Fruit fly (Drosophila melanogaster) whole organism, embryonic: ENCODE data around the gene CG1986.
A peak's percentile ranks its signal among the peaks of the same experiment; 100 is the strongest.

Experiments used
- Abd-B ChIP-seq: fragments of 200-800 bp; sonication (Bioruptor generic); optimal IDR thresholded peaks from 2 replicates; lab custom pipeline; 2018; ENCODE audit warnings: missing biosample characterization, mild to moderate bottlenecking, missing genetic modification characterization, moderate library complexity
- Ada2b ChIP-seq: fragments of 200-800 bp; sonication (Bioruptor generic); IDR thresholded peaks from 2 replicates; pipeline ENCODE4 v1.3.6; 2022; ENCODE audit warnings: missing biosample characterization, missing genetic modification characterization
- CG10565 ChIP-seq: fragments of 200-800 bp; sonication (Bioruptor generic); optimal IDR thresholded peaks from 3 replicates; lab custom pipeline; 2016; ENCODE audit warnings: missing biosample characterization, mild to moderate bottlenecking, missing genetic modification characterization
- CG11093 ChIP-seq: fragments of 200-800 bp; sonication (Bioruptor generic); IDR thresholded peaks from 3 replicates; pipeline ENCODE4 v1.3.6; 2022; ENCODE audit warnings: missing biosample characterization, missing genetic modification characterization
- CG15011 ChIP-seq: fragments of 200-800 bp; sonication (Bioruptor generic); optimal IDR thresholded peaks from 3 replicates; lab custom pipeline; 2018; ENCODE audit warnings: missing biosample characterization, mild to moderate bottlenecking, missing genetic modification characterization
- CG16863 ChIP-seq: fragments of 200-800 bp; sonication (Bioruptor generic); optimal IDR thresholded peaks from 3 replicates; lab custom pipeline; 2016; ENCODE audit warnings: missing biosample characterization, missing genetic modification characterization
- CG17186 ChIP-seq: fragments of 200-800 bp; sonication (Bioruptor generic); optimal IDR thresholded peaks from 3 replicates; lab custom pipeline; 2017; ENCODE audit warnings: missing biosample characterization, missing genetic modification reagents, missing genetic modification characterization
- CG17829 ChIP-seq: fragments of 200-800 bp; optimal IDR thresholded peaks from 2 replicates; lab custom pipeline; 2019; ENCODE audit warnings: missing biosample characterization, mild to moderate bottlenecking, missing genetic modification characterization, moderate library complexity
- CG2120 ChIP-seq: fragments of 200-800 bp; sonication (Bioruptor generic); optimal IDR thresholded peaks from 3 replicates; lab custom pipeline; 2016; ENCODE audit warnings: missing biosample characterization, missing genetic modification characterization
- CG2889 ChIP-seq: fragments of 200-800 bp; sonication (Bioruptor generic); IDR thresholded peaks from 3 replicates; pipeline ENCODE4 v1.3.6; 2022; ENCODE audit warnings: missing biosample characterization, missing genetic modification characterization
- CG34422 ChIP-seq: fragments of 200-800 bp; sonication (Bioruptor generic); IDR thresholded peaks from 3 replicates; pipeline ENCODE4 v1.3.6; 2022; ENCODE audit warnings: missing biosample characterization, missing genetic modification characterization
- CG4730 ChIP-seq: fragments of 200-800 bp; sonication (Bioruptor generic); IDR thresholded peaks from 2 replicates; pipeline ENCODE4 v1.3.6; 2022; ENCODE audit warnings: missing biosample characterization, missing genetic modification characterization
- CG6654 ChIP-seq: fragments of 200-800 bp; sonication (Bioruptor generic); optimal IDR thresholded peaks from 2 replicates; lab custom pipeline; 2017; ENCODE audit warnings: missing biosample characterization, mild to moderate bottlenecking, missing genetic modification characterization
- CG6683 ChIP-seq: fragments of 200-800 bp; sonication (Bioruptor generic); optimal IDR thresholded peaks from 2 replicates; lab custom pipeline; 2017; ENCODE audit warnings: missing biosample characterization, mild to moderate bottlenecking, missing genetic modification characterization, missing genetic modification reagents
- CG7839 ChIP-seq: fragments of 200-800 bp; sonication (Bioruptor generic); optimal IDR thresholded peaks from 3 replicates; lab custom pipeline; 2018; ENCODE audit warnings: missing biosample characterization, mild to moderate bottlenecking, missing genetic modification characterization, moderate library complexity
- CG7963 ChIP-seq: fragments of 200-800 bp; sonication (Bioruptor generic); IDR thresholded peaks from 3 replicates; pipeline ENCODE4 v1.3.6; 2022; ENCODE audit warnings: missing biosample characterization, missing genetic modification characterization; ENCODE audit not compliant: partially characterized antibody
- CG9932 ChIP-seq: fragments of 200-800 bp; sonication (Bioruptor generic); IDR thresholded peaks from 2 replicates; pipeline ENCODE4 v1.3.6; 2022; ENCODE audit warnings: missing biosample characterization, missing genetic modification characterization
- CHES-1-like ChIP-seq: fragments of 200-800 bp; sonication (Bioruptor generic); optimal IDR thresholded peaks from 2 replicates; lab custom pipeline; 2016; ENCODE audit warnings: missing biosample characterization, missing genetic modification characterization
- D ChIP-seq, 2 experiments: fragments of 200-800 bp in 1 of 2; fragments of >200 bp in 1 of 2; sonication (Bioruptor generic) in 1 of 2; optimal IDR thresholded peaks; 2 replicates in 1 of 2; 3 replicates in 1 of 2; lab custom pipeline; 2017; ENCODE audit warnings: mild to moderate bottlenecking in 1 of 2, missing biosample characterization in 1 of 2, missing genetic modification characterization in 1 of 2, missing genetic modification reagents in 1 of 2
- Dip2 ChIP-seq: fragments of 200-800 bp; sonication (Bioruptor generic); IDR thresholded peaks from 2 replicates; pipeline ENCODE4 v1.3.6; 2022; ENCODE audit warnings: missing biosample characterization, missing genetic modification characterization
- Dip3 ChIP-seq: fragments of 200-800 bp; sonication (Bioruptor generic); optimal IDR thresholded peaks from 3 replicates; lab custom pipeline; 2016; ENCODE audit warnings: missing biosample characterization, missing genetic modification characterization
- Doc2 ChIP-seq: fragments of 200-800 bp; sonication (Bioruptor generic); IDR thresholded peaks from 2 replicates; pipeline ENCODE4 v1.3.6; 2022; ENCODE audit warnings: missing biosample characterization, missing genetic modification characterization
- Doc3 ChIP-seq: fragments of 200-800 bp; sonication (Bioruptor generic); IDR thresholded peaks from 3 replicates; pipeline ENCODE4 v1.3.6; 2022; ENCODE audit warnings: missing biosample characterization, missing genetic modification characterization; ENCODE audit not compliant: partially characterized antibody
- Dp ChIP-seq: fragments of 200-800 bp; sonication (Bioruptor generic); optimal IDR thresholded peaks from 2 replicates; lab custom pipeline; 2018; ENCODE audit warnings: missing biosample characterization, mild to moderate bottlenecking, missing genetic modification characterization, moderate library complexity
- Lpt ChIP-seq: fragments of >200 bp; optimal IDR thresholded peaks from 2 replicates; lab custom pipeline; 2018; ENCODE audit warnings: missing biosample characterization, missing genetic modification characterization
- NK7.1 ChIP-seq: fragments of 200-800 bp; sonication (Bioruptor generic); optimal IDR thresholded peaks from 3 replicates; lab custom pipeline; 2016; ENCODE audit warnings: missing biosample characterization, missing genetic modification characterization
- Pdp1 ChIP-seq, 2 experiments: fragments of 200-800 bp; sonication (Bioruptor generic); optimal IDR thresholded peaks; 3 replicates each; lab custom pipeline; 2016; ENCODE audit warnings: missing biosample characterization in 2 of 2, missing genetic modification characterization in 2 of 2, mild to moderate bottlenecking in 1 of 2, moderate library complexity in 1 of 2
- Rfx ChIP-seq: fragments of 200-800 bp; sonication (Bioruptor generic); IDR thresholded peaks from 2 replicates; pipeline ENCODE4 v1.3.6; 2022; ENCODE audit warnings: missing biosample characterization, missing genetic modification characterization
- btn ChIP-seq: fragments of 200-800 bp; sonication (Bioruptor generic); optimal IDR thresholded peaks from 2 replicates; lab custom pipeline; 2016; ENCODE audit warnings: missing biosample characterization, missing genetic modification characterization
- cwo ChIP-seq: fragments of 200-800 bp; sonication (Bioruptor generic); optimal IDR thresholded peaks from 3 replicates; lab custom pipeline; 2017; ENCODE audit warnings: missing biosample characterization, missing genetic modification characterization, mild to moderate bottlenecking, moderate library complexity, missing genetic modification reagents
- disco-r ChIP-seq: fragments of 200-800 bp; sonication (Bioruptor generic); optimal IDR thresholded peaks from 2 replicates; lab custom pipeline; 2016; ENCODE audit warnings: missing biosample characterization, missing genetic modification characterization
- ftz-f1 ChIP-seq: fragments of 200-800 bp; sonication (Bioruptor generic); optimal IDR thresholded peaks from 2 replicates; lab custom pipeline; 2016; ENCODE audit warnings: missing biosample characterization, missing genetic modification characterization
- gem ChIP-seq: fragments of 200-800 bp; sonication (Bioruptor generic); optimal IDR thresholded peaks from 2 replicates; lab custom pipeline; 2019; ENCODE audit warnings: missing biosample characterization, mild to moderate bottlenecking, missing genetic modification characterization, moderate library complexity
- grau ChIP-seq: fragments of 200-800 bp; optimal IDR thresholded peaks from 3 replicates; lab custom pipeline; 2019; ENCODE audit warnings: missing biosample characterization, mild to moderate bottlenecking, missing genetic modification characterization, moderate library complexity
- gsb ChIP-seq: fragments of 200-800 bp; sonication (Bioruptor generic); IDR thresholded peaks from 2 replicates; pipeline ENCODE4 v1.3.6; 2022; ENCODE audit warnings: missing biosample characterization, missing genetic modification characterization
- gt ChIP-seq: fragments of 200-800 bp; sonication (Bioruptor generic); IDR thresholded peaks from 2 replicates; pipeline ENCODE4 v1.3.6; 2022; ENCODE audit warnings: missing biosample characterization, missing genetic modification characterization
- h ChIP-seq: fragments of >200 bp; optimal IDR thresholded peaks from 2 replicates; lab custom pipeline; 2017
- ind ChIP-seq: fragments of 200-800 bp; sonication (Bioruptor generic); optimal IDR thresholded peaks from 3 replicates; lab custom pipeline; 2016; ENCODE audit warnings: missing biosample characterization, missing genetic modification characterization
- kay ChIP-seq: fragments of 200-800 bp; sonication (Bioruptor generic); optimal IDR thresholded peaks from 2 replicates; lab custom pipeline; 2016; ENCODE audit warnings: missing biosample characterization, missing genetic modification characterization
- lab ChIP-seq: fragments of 200-800 bp; sonication (Bioruptor generic); optimal IDR thresholded peaks from 3 replicates; lab custom pipeline; 2017; ENCODE audit warnings: missing biosample characterization, missing genetic modification characterization, mild to moderate bottlenecking, moderate library complexity, missing genetic modification reagents
- onecut ChIP-seq: fragments of 200-800 bp; sonication (Bioruptor generic); IDR thresholded peaks from 2 replicates; pipeline ENCODE4 v1.3.6; 2022; ENCODE audit warnings: missing biosample characterization, missing genetic modification characterization
- rib ChIP-seq: fragments of 200-800 bp; sonication (Bioruptor generic); IDR thresholded peaks from 2 replicates; pipeline ENCODE4 v1.3.6; 2022; ENCODE audit warnings: missing biosample characterization, missing genetic modification characterization
- schlank ChIP-seq: fragments of 200-800 bp; sonication (Bioruptor generic); optimal IDR thresholded peaks from 2 replicates; lab custom pipeline; 2018; ENCODE audit warnings: missing biosample characterization, mild to moderate bottlenecking, missing genetic modification characterization
- sens ChIP-seq: fragments of 200-800 bp; sonication (Bioruptor generic); peaks from one replicate; lab custom pipeline; 2016; ENCODE audit warnings: missing biosample characterization, missing genetic modification characterization
- shn ChIP-seq: fragments of 200-800 bp; sonication (Bioruptor generic); optimal IDR thresholded peaks from 3 replicates; lab custom pipeline; 2016; ENCODE audit warnings: missing biosample characterization, missing genetic modification characterization
- sr ChIP-seq: fragments of 200-800 bp; sonication (Bioruptor generic); IDR thresholded peaks from 3 replicates; pipeline ENCODE4 v1.3.6; 2022; ENCODE audit warnings: missing biosample characterization, missing genetic modification characterization
- stwl ChIP-seq: fragments of 200-800 bp; sonication (Bioruptor generic); optimal IDR thresholded peaks from 3 replicates; lab custom pipeline; 2018; ENCODE audit warnings: missing biosample characterization, mild to moderate bottlenecking, missing genetic modification characterization, moderate library complexity
- tgo ChIP-seq: fragments of 200-800 bp; sonication (Bioruptor generic); IDR thresholded peaks from 3 replicates; pipeline ENCODE4 v1.3.6; 2022; ENCODE audit warnings: missing biosample characterization, missing genetic modification characterization
- tin ChIP-seq: fragments of 200-800 bp; sonication (Bioruptor generic); optimal IDR thresholded peaks from 3 replicates; lab custom pipeline; 2016; ENCODE audit warnings: missing biosample characterization, missing genetic modification characterization

Gene CG1986

DNA sequence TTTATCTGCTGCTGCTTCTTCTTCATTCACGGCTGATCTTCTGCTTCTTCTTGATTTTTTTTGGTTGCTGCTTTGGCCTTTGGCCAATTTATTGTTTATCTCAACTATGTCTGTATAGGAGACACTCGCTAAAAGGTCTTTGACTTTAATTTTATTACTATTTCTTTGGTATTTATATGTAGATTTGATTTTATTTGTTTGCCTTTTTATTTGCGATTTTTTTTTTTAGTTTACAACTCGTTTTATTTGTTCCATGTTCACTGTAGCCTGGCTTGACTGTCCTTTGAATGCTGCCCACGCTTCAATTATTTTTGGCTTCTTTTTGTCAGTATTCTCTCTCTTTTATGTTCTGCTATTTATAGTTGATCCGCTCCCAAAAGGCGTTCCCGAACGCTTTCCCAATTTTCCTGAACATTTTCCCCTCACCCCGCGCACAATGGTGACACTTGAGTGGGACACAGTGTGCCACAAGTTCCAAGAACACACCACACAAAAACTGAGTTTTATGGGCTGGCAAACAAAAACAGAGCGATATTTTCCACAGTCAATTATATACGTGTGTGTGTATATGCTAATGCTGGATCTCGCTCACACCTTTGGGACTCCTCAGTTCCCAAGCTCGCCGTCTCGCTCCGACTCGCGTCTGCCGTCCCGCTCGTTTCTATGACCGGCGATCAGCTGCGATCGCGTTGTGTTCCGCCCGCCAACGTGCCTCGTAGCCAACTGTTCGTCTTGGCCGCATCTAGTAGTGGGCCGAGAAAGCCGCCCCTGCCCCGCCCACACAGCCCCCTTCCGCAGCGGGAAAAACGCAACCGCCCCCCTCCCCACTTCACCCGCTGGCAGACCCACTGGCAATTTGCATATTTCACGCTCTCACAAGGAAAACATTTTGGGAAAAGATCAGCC lies 34.7 kb downstream of the CG1986 start, which contains the start of gene CG15247 (continued):
- TF ChIP-seq cwo (GFP tag; lab: Kevin White, UChicago), result peak; percentile 41
- TF ChIP-seq CG6654, result peak; percentile 9
- TF ChIP-seq CG16863 (GFP tag; lab: Kevin White, UChicago), result peak; percentile 38
- peak; percentile 77 for TF ChIP-seq tgo (GFP tag; lab: Robert Waterston, UW)
- TF ChIP-seq sens, result peak; percentile 95
- no peak for TF ChIP-seq gt
- TF ChIP-seq kay, result peak; percentile 28
- peak; percentile 73 for TF ChIP-seq onecut
- no peak for TF ChIP-seq ftz-f1 (GFP tag; lab: Kevin White, UChicago)
- TF ChIP-seq Dp (GFP tag; lab: Kevin White, UChicago), result no peak
- TF ChIP-seq D (optimal IDR thresholded peaks at IDR 0.05; lab: Kevin White, UChicago), result no peak
- TF ChIP-seq D (GFP tag; optimal IDR thresholded peaks at IDR 0.05; lab: Kevin White, UChicago), result peak; percentile 48
- no peak for TF ChIP-seq Dip2 (GFP tag; lab: Robert Waterston, UW)
- TF ChIP-seq CG2120 (GFP tag; lab: Kevin White, UChicago), result peak; percentile 82
- peak; percentile 88 for TF ChIP-seq Rfx (GFP tag; lab: Robert Waterston, UW)
- TF ChIP-seq gem (tag; lab: Kevin White, UChicago), result peak; percentile 87
- peak; percentile 37 for TF ChIP-seq NK7.1
- TF ChIP-seq btn (GFP tag; lab: Kevin White, UChicago), result no peak
- TF ChIP-seq CG2889 (GFP tag; lab: Robert Waterston, UW), result peak; percentile 63
- peak; percentile 71 for TF ChIP-seq Dip3 (GFP tag; lab: Kevin White, UChicago)
- TF ChIP-seq Doc3 (GFP tag; lab: Robert Waterston, UW), result no peak
- no peak for TF ChIP-seq schlank
- peak; percentile 70 for TF ChIP-seq gsb
- peak; percentile 89 for TF ChIP-seq grau
- TF ChIP-seq CG17186 (GFP tag; lab: Kevin White, UChicago), result no peak
- TF ChIP-seq Lpt (GFP tag; lab: Kevin White, UChicago), result no peak
- peak; percentile 96 for TF ChIP-seq sr (GFP tag; lab: Robert Waterston, UW)
- TF ChIP-seq CG34422 (GFP tag; lab: Robert Waterston, UW), result peak; percentile 66; the same call in 2 of the 3 replicates
- no peak for TF ChIP-seq CG7963
- peak; percentile 67 for TF ChIP-seq tin
- no peak for TF ChIP-seq CG6683 (GFP tag; lab: Kevin White, UChicago)
- peak; percentile 35; the same call in 1 of the 2 replicates for TF ChIP-seq rib (GFP tag; lab: Robert Waterston, UW)
- TF ChIP-seq Abd-B (GFP tag; lab: Kevin White, UChicago), result peak; percentile 60
- TF ChIP-seq ind (GFP tag; lab: Kevin White, UChicago), result peak; percentile 68
- TF ChIP-seq CG15011 (GFP tag; lab: Kevin White, UChicago), result peak; percentile 21
- TF ChIP-seq Pdp1 (GFP tag; optimal IDR thresholded peaks at IDR 0.05; lab: Kevin White, UChicago), result peak; percentile 61 to 77
- TF ChIP-seq Doc2 (GFP tag; lab: Robert Waterston, UW), result no peak
- no peak for TF ChIP-seq shn
- TF ChIP-seq disco-r, result no peak
- peak; percentile 70 for TF ChIP-seq lab
- TF ChIP-seq CHES-1-like, result peak; percentile 53
- TF ChIP-seq Ada2b, result peak; percentile 83
- peak; percentile 88 for TF ChIP-seq CG9932 (GFP tag; lab: Robert Waterston, UW)
- no peak for TF ChIP-seq stwl
- peak; percentile 75 for TF ChIP-seq CG4730
- TF ChIP-seq CG11093 (GFP tag; lab: Robert Waterston, UW), result peak; percentile 67; the same call in 2 of the 3 replicates
- peak; percentile 87 for TF ChIP-seq CG7839 (tag; lab: Kevin White, UChicago)
- TF ChIP-seq h (lab: Kevin White, UChicago), result no peak
- peak; percentile 39 for TF ChIP-seq CG17829 (tag; lab: Kevin White, UChicago)
- no peak for TF ChIP-seq CG10565 (GFP tag; lab: Kevin White, UChicago)
